Fruit fly (Drosophila melanogaster) whole organism, prepupa: ENCODE data around the gene CG16813.

ENCODE experiments used
- esn ChIP-seq: fragments of 200-800 bp; sonication (Bioruptor generic); optimal IDR thresholded peaks from 2 replicates; lab custom pipeline; 2016; ENCODE audit warnings: missing biosample characterization, mild to moderate bottlenecking, missing genetic modification characterization, moderate library complexity
- pdm3 ChIP-seq: fragments of 200-800 bp; sonication (Bioruptor generic); optimal IDR thresholded peaks from 3 replicates; lab custom pipeline; 2016; ENCODE audit warnings: missing biosample characterization, missing genetic modification characterization

DNA sequence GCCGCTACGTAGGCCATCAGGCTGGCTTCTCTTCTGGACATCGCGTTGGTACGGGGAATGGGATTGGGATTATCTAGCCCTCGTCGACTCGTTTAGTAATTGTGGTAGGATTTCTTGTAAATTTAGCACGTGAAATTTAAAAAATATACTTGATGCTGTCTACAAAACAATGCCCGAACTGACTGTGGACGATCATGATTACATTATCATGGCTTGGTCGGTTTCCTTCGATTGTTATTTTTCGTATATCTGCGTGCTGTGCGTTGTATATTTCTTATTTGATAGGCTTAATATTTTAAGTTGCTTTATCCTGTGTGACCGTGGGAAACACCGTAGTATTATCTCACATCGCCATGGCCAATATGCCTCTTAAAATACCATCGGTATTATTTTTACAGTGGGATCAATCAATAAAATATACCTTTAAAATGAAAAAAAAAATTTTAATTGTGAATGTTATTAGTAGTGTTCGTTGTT is 24.3 kb upstream of the CG16813 start, which contains the start of gene CG16972:
- TF ChIP-seq pdm3 (GFP tag; lab: Kevin White, UChicago) (no peak), esn (GFP tag; lab: Kevin White, UChicago) (no peak)
